Fruit fly (Drosophila melanogaster) whole organism, adult: Measurements from ENCODE around the gene CG7551.
A peak's percentile ranks its signal among the peaks of the same experiment; 100 is the strongest.

Source experiments
- CG11617 ChIP-seq: fragments of 200-800 bp; sonication (Bioruptor generic); optimal IDR thresholded peaks from 2 replicates; lab custom pipeline; 2017; ENCODE audit warnings: mild to moderate bottlenecking, missing biosample characterization, missing genetic modification reagents, missing genetic modification characterization
- CG14711 ChIP-seq: fragments of 200-800 bp; sonication (Bioruptor generic); optimal IDR thresholded peaks from 2 replicates; lab custom pipeline; 2018; ENCODE audit warnings: missing biosample characterization, mild to moderate bottlenecking, missing genetic modification characterization, moderate library complexity
- CG33017 ChIP-seq: fragments of 200-800 bp; sonication (Bioruptor generic); optimal IDR thresholded peaks from 2 replicates; lab custom pipeline; 2018; ENCODE audit warnings: missing biosample characterization, mild to moderate bottlenecking, missing genetic modification characterization, moderate library complexity
- CG5204 ChIP-seq: fragments of 200-800 bp; sonication (Bioruptor generic); optimal IDR thresholded peaks from 2 replicates; lab custom pipeline; 2016; ENCODE audit warnings: missing biosample characterization, missing genetic modification characterization
- CG7045 ChIP-seq: fragments of 200-800 bp; sonication (Bioruptor generic); optimal IDR thresholded peaks from 2 replicates; lab custom pipeline; 2017; ENCODE audit warnings: missing biosample characterization, mild to moderate bottlenecking, missing genetic modification characterization
- CG7101 ChIP-seq: fragments of 200-800 bp; sonication (Bioruptor generic); optimal IDR thresholded peaks from 2 replicates; lab custom pipeline; 2018; ENCODE audit warnings: missing biosample characterization, mild to moderate bottlenecking, missing genetic modification characterization, moderate library complexity
- Mnt ChIP-seq: fragments of 200-800 bp; sonication (Bioruptor generic); optimal IDR thresholded peaks from 2 replicates; lab custom pipeline; 2016; ENCODE audit warnings: missing biosample characterization, mild to moderate bottlenecking, missing genetic modification characterization
- bab1 ChIP-seq: fragments of 200-800 bp; sonication (Bioruptor generic); optimal IDR thresholded peaks from 3 replicates; lab custom pipeline; 2019; ENCODE audit warnings: missing biosample characterization, mild to moderate bottlenecking, missing genetic modification characterization, moderate library complexity
- cic ChIP-seq: fragments of 200-800 bp; sonication (Bioruptor generic); optimal IDR thresholded peaks from 2 replicates; lab custom pipeline; 2017; ENCODE audit warnings: missing biosample characterization, mild to moderate bottlenecking, missing genetic modification characterization, moderate library complexity
- kay ChIP-seq: fragments of 200-800 bp; sonication (Bioruptor generic); peaks from one replicate; lab custom pipeline; 2016; ENCODE audit warnings: missing biosample characterization, missing genetic modification characterization, borderline replicate concordance
- ovo ChIP-seq: fragments of 200-800 bp; sonication (Bioruptor generic); optimal IDR thresholded peaks from 2 replicates; lab custom pipeline; 2016; ENCODE audit warnings: missing biosample characterization, missing genetic modification characterization
- pad ChIP-seq: fragments of 200-800 bp; sonication (Bioruptor generic); optimal IDR thresholded peaks from 3 replicates; lab custom pipeline; 2017; ENCODE audit warnings: missing biosample characterization, missing genetic modification characterization, mild to moderate bottlenecking, moderate library complexity, missing genetic modification reagents
- tj ChIP-seq: fragments of 200-800 bp; sonication (Bioruptor generic); optimal IDR thresholded peaks from 3 replicates; lab custom pipeline; 2017; ENCODE audit warnings: missing biosample characterization, mild to moderate bottlenecking, missing genetic modification characterization, moderate library complexity

DNA sequence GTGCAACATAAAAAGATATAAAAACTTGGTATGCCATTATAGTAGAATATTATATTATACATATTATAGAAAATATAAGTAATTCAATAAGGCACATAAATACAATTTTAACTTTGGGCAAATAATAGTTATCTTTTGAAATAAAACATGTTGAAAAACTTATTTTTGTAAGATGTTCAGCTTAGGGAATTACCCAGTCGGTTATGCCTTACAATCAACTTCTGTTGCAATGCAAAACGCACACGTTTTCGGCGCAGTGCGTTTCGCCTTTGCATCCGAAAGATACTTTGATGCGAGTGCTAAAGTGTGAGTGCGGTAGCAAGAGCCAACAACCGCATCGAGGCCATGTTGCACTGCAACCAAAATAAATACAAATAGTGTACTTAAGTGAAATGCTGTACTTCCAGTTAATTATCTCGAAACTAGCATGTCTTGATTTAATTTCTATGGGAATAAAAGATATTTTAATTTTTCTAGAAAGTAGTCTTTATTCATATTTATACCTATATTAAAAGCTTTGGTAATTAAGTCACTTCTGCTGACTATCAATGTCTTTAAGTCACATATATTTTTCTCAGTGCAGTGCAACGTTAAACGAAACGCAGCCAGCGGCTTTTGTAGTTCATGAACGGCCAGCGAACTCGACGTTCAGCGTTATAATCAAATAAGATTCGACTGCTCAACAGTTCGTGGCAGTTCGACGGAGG is 11.1 kb upstream of the CG7551 start:
- TF ChIP-seq CG5204 (GFP tag; lab: Kevin White, UChicago) (no peak), cic (GFP tag; lab: Kevin White, UChicago) (no peak), pad (GFP tag; lab: Kevin White, UChicago) (no peak), ovo (GFP tag; lab: Kevin White, UChicago) (no peak), CG7045 (GFP tag; lab: Kevin White, UChicago) (no peak), tj (GFP tag; lab: Kevin White, UChicago) (no peak), kay (GFP tag; lab: Kevin White, UChicago) (peak; percentile 6), Mnt (GFP tag; lab: Kevin White, UChicago) (no peak), CG7101 (tag; lab: Kevin White, UChicago) (no peak), CG11617 (GFP tag; lab: Kevin White, UChicago) (no peak), CG33017 (tag; lab: Kevin White, UChicago) (no peak), CG14711 (tag; lab: Kevin White, UChicago) (no peak), bab1 (GFP tag; lab: Kevin White, UChicago) (no peak)
